Fruit fly (Drosophila melanogaster) whole organism, wandering third instar larva: ENCODE data around the gene Vinc.
A peak's percentile ranks its signal among the peaks of the same experiment; 100 is the strongest.

Experiments
- Abd-B ChIP-seq: fragments of >200 bp; optimal IDR thresholded peaks from 2 replicates; lab custom pipeline; 2017; ENCODE audit warnings: missing biosample characterization, missing genetic modification characterization
- CG32264 ChIP-seq: fragments of 200-800 bp; sonication (Bioruptor generic); optimal IDR thresholded peaks from 2 replicates; lab custom pipeline; 2016; ENCODE audit warnings: missing biosample characterization, missing genetic modification characterization
- CG9705 ChIP-seq: fragments of 200-800 bp; sonication (Bioruptor generic); optimal IDR thresholded peaks from 2 replicates; lab custom pipeline; 2018; ENCODE audit warnings: missing biosample characterization, mild to moderate bottlenecking, missing genetic modification characterization
- CrebA ChIP-seq: fragments of 200-800 bp; sonication (Bioruptor generic); optimal IDR thresholded peaks from 2 replicates; lab custom pipeline; 2016; ENCODE audit warnings: missing biosample characterization, mild to moderate bottlenecking, missing genetic modification characterization, borderline replicate concordance
- Dfd ChIP-seq: fragments of >200 bp; optimal IDR thresholded peaks from 2 replicates; lab custom pipeline; 2017; ENCODE audit warnings: missing biosample characterization, missing genetic modification characterization
- Dif ChIP-seq: fragments of 200-275, 200-300 bp; sonication (Bioruptor generic); optimal IDR thresholded peaks from 2 replicates; lab custom pipeline; 2018; ENCODE audit warnings: missing biosample characterization, missing genetic modification characterization; ENCODE audit not compliant: partially characterized antibody
- GATAd ChIP-seq: sonication (Bioruptor generic); optimal IDR thresholded peaks from 2 replicates; lab custom pipeline; 2016; ENCODE audit warnings: missing biosample characterization, missing genetic modification characterization
- HLH106 ChIP-seq: fragments of 200-800 bp; optimal IDR thresholded peaks from 3 replicates; lab custom pipeline; 2019; ENCODE audit warnings: missing biosample characterization, mild to moderate bottlenecking, missing genetic modification characterization, moderate library complexity
- Hnf4 ChIP-seq: fragments of 200-800 bp; sonication (Bioruptor generic); optimal IDR thresholded peaks from 2 replicates; lab custom pipeline; 2016; ENCODE audit warnings: missing biosample characterization, mild to moderate bottlenecking, missing genetic modification characterization
- Hr78 ChIP-seq: fragments of >200 bp; optimal IDR thresholded peaks from 2 replicates; lab custom pipeline; 2017; ENCODE audit warnings: missing biosample characterization, missing genetic modification characterization
- Hr83 ChIP-seq: fragments of 200-300 bp; sonication (Bioruptor generic); optimal IDR thresholded peaks from 2 replicates; lab custom pipeline; 2016; ENCODE audit warnings: missing biosample characterization, mild to moderate bottlenecking, missing genetic modification characterization, moderate library complexity; ENCODE audit not compliant: poor library complexity, severe bottlenecking
- Jra ChIP-seq: sonication (Bioruptor generic); optimal IDR thresholded peaks from 2 replicates; lab custom pipeline; 2016; ENCODE audit warnings: missing biosample characterization, missing genetic modification characterization
- Mio ChIP-seq: sonication (Bioruptor generic); optimal IDR thresholded peaks from 2 replicates; lab custom pipeline; 2016; ENCODE audit warnings: missing biosample characterization, missing genetic modification characterization
- Myc ChIP-seq: fragments of >200 bp; optimal IDR thresholded peaks from 2 replicates; lab custom pipeline; 2017
- N ChIP-seq: fragments of >200 bp; optimal IDR thresholded peaks from 2 replicates; lab custom pipeline; 2018; ENCODE audit warnings: missing biosample characterization, missing external identifiers, missing genetic modification characterization
- OdsH ChIP-seq: fragments of 200-800 bp; sonication (Bioruptor generic); optimal IDR thresholded peaks from 2 replicates; lab custom pipeline; 2016; ENCODE audit warnings: missing biosample characterization, mild to moderate bottlenecking, missing genetic modification characterization
- Rel ChIP-seq, 2 experiments: fragments of 200-800 bp; sonication (Bioruptor generic) in 1 of 2; optimal IDR thresholded peaks; 2 replicates in 1 of 2; 3 replicates in 1 of 2; lab custom pipeline; 2016 to 2019; ENCODE audit warnings: mild to moderate bottlenecking in 2 of 2, missing biosample characterization in 2 of 2, missing genetic modification characterization in 2 of 2, moderate library complexity in 1 of 2
- Sp1 ChIP-seq: fragments of 200-800 bp; sonication (Bioruptor generic); optimal IDR thresholded peaks from 3 replicates; lab custom pipeline; 2019; ENCODE audit warnings: missing biosample characterization, mild to moderate bottlenecking, missing genetic modification characterization, moderate library complexity
- Vsx2 ChIP-seq: fragments of 200-300, 225-300 bp; sonication (Bioruptor generic); optimal IDR thresholded peaks from 2 replicates; lab custom pipeline; 2018; ENCODE audit warnings: missing biosample characterization, missing genetic modification characterization; ENCODE audit not compliant: partially characterized antibody
- br ChIP-seq: fragments of 200-800 bp; sonication (Bioruptor generic); optimal IDR thresholded peaks from 2 replicates; lab custom pipeline; 2016; ENCODE audit warnings: missing biosample characterization, missing genetic modification characterization
- brk ChIP-seq: fragments of 200-800 bp; sonication (Bioruptor generic); optimal IDR thresholded peaks from 2 replicates; lab custom pipeline; 2016; ENCODE audit warnings: missing biosample characterization, mild to moderate bottlenecking, missing genetic modification characterization
- dl ChIP-seq, 2 experiments: fragments of 175-275, 200-275 bp in 1 of 2; fragments of 200-275 bp in 1 of 2; sonication (Bioruptor generic); optimal IDR thresholded peaks; lab custom pipeline; 2018; ENCODE audit warnings: mild to moderate bottlenecking in 2 of 2, missing biosample characterization in 2 of 2, missing genetic modification characterization in 2 of 2, moderate library complexity in 2 of 2; ENCODE audit not compliant: partially characterized antibody in 2 of 2, insufficient read depth in 1 of 2
- dmrt93B ChIP-seq: fragments of 200-800 bp; sonication (Bioruptor generic); optimal IDR thresholded peaks from 2 replicates; lab custom pipeline; 2018; ENCODE audit warnings: missing biosample characterization, mild to moderate bottlenecking, missing genetic modification characterization
- dsf ChIP-seq: sonication (Bioruptor generic); optimal IDR thresholded peaks from 2 replicates; lab custom pipeline; 2016; ENCODE audit warnings: missing biosample characterization, missing genetic modification characterization, borderline replicate concordance
- ey ChIP-seq: fragments of 200-800 bp; sonication (Bioruptor generic); optimal IDR thresholded peaks from 2 replicates; lab custom pipeline; 2016; ENCODE audit warnings: missing biosample characterization, missing genetic modification characterization
- foxo ChIP-seq, 2 experiments: fragments of 200-800 bp; sonication (Bioruptor generic); optimal IDR thresholded peaks; 2 replicates in 1 of 2; 3 replicates in 1 of 2; lab custom pipeline; 2016 to 2017; ENCODE audit warnings: missing biosample characterization in 2 of 2, missing genetic modification characterization in 2 of 2
- fru ChIP-seq: fragments of 200-800 bp; sonication (Bioruptor generic); optimal IDR thresholded peaks from 3 replicates; lab custom pipeline; 2016; ENCODE audit warnings: missing biosample characterization, mild to moderate bottlenecking, missing genetic modification characterization
- h ChIP-seq: fragments of 200-800 bp; sonication (Bioruptor generic); optimal IDR thresholded peaks from 3 replicates; lab custom pipeline; 2016; ENCODE audit warnings: missing biosample characterization, mild to moderate bottlenecking, missing genetic modification characterization
- jim ChIP-seq: fragments of 175-275, 200-325 bp; sonication (Bioruptor generic); optimal IDR thresholded peaks from 2 replicates; lab custom pipeline; 2016; ENCODE audit warnings: missing biosample characterization, mild to moderate bottlenecking, missing genetic modification characterization
- lola ChIP-seq: fragments of >200 bp; optimal IDR thresholded peaks from 2 replicates; lab custom pipeline; 2017; ENCODE audit warnings: missing biosample characterization, missing genetic modification characterization
- pan ChIP-seq: fragments of >200 bp; optimal IDR thresholded peaks from 2 replicates; lab custom pipeline; 2017
- psq ChIP-seq: fragments of 200-800 bp; sonication (Bioruptor generic); optimal IDR thresholded peaks from 3 replicates; lab custom pipeline; 2017; ENCODE audit warnings: missing biosample characterization, mild to moderate bottlenecking, missing genetic modification characterization, moderate library complexity
- rgr ChIP-seq: fragments of 200-800 bp; sonication (Bioruptor generic); optimal IDR thresholded peaks from 3 replicates; lab custom pipeline; 2016; ENCODE audit warnings: missing biosample characterization, mild to moderate bottlenecking, missing genetic modification characterization
- sage ChIP-seq: fragments of 200-800 bp; sonication (Bioruptor generic); optimal IDR thresholded peaks from 2 replicates; lab custom pipeline; 2016; ENCODE audit warnings: missing biosample characterization, mild to moderate bottlenecking, missing genetic modification characterization
- sv ChIP-seq: fragments of 200-800 bp; sonication (Bioruptor generic); optimal IDR thresholded peaks from 3 replicates; lab custom pipeline; 2016; ENCODE audit warnings: missing biosample characterization, missing genetic modification characterization
- tai ChIP-seq: sonication (Bioruptor generic); optimal IDR thresholded peaks from 2 replicates; lab custom pipeline; 2016; ENCODE audit warnings: missing biosample characterization, missing genetic modification characterization
- usp ChIP-seq: fragments of >200 bp; optimal IDR thresholded peaks from 2 replicates; lab custom pipeline; 2017; ENCODE audit warnings: missing biosample characterization, missing genetic modification characterization
- woc ChIP-seq: sonication (Bioruptor generic); optimal IDR thresholded peaks from 2 replicates; lab custom pipeline; 2016; ENCODE audit warnings: missing biosample characterization, mild to moderate bottlenecking, missing genetic modification characterization

The Vinc gene

dm6 chrX:2222181-2222790, at the start of gene Vinc:
TSS of gene Vinc (minus strand) at chrX:2222567.
- TF ChIP-seq woc (GFP tag; lab: Kevin White, UChicago) (no peak), fru (GFP tag; lab: Kevin White, UChicago) (peak; percentile 95), foxo (GFP tag; optimal IDR thresholded peaks at IDR 0.05; lab: Kevin White, UChicago) (peak in 1 of 2 experiments; percentile 93), sv (GFP tag; lab: Kevin White, UChicago) (peak; percentile 66), tai (GFP tag; lab: Kevin White, UChicago) (no peak), CG32264 (GFP tag; lab: Kevin White, UChicago) (peak; percentile 79), OdsH (GFP tag; lab: Kevin White, UChicago) (peak; percentile 63), psq (GFP tag; lab: Kevin White, UChicago) (peak; percentile 93), GATAd (GFP tag; lab: Kevin White, UChicago) (no peak), ey (GFP tag; lab: Kevin White, UChicago) (peak; percentile 82), Abd-B (GFP tag; lab: Kevin White, UChicago) (no peak), Dif (GFP tag; lab: Kevin White, UChicago) (peak; percentile 40), rgr (peak; percentile 78), Vsx2 (GFP tag; lab: Kevin White, UChicago) (no peak), h (GFP tag; lab: Kevin White, UChicago) (peak; percentile 93), Hr83 (GFP tag; lab: Kevin White, UChicago) (peak; percentile 86), br (GFP tag; lab: Kevin White, UChicago) (peak; percentile 88), CG9705 (GFP tag; lab: Kevin White, UChicago) (peak; percentile 85), HLH106 (tag; lab: Kevin White, UChicago) (peak; percentile 92), brk (GFP tag; lab: Kevin White, UChicago) (no peak), Jra (peak; percentile 86), Rel (GFP tag; optimal IDR thresholded peaks at IDR 0.05; lab: Kevin White, UChicago) (peak; percentile 40), Rel (tag; optimal IDR thresholded peaks at IDR 0.05; lab: Kevin White, UChicago) (peak; percentile 97), Sp1 (peak; percentile 82)

DNA sequence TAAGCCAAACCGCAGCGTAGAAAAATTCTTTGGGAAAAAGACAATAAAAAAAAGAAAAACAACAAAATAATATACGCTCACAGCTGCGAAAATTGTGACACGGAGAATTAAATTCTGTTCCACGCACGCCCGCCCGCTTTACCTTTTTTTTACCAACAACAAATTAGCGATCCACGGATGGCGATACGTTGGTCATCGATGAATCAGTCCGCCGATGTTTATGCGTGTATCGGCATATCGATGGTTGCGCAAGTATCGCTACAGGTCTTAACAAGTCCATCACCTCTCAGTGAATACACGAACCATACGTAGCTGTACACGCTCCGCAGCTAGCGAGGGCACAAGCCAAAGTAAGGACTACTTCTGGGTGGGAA, 48.2 kb upstream of the Vinc start, which contains the start of gene CG2924:
Gene CG2924, minus strand, starts transcription at position 205 of the 374 bp plus-strand sequence.
- TF ChIP-seq woc (GFP tag; lab: Kevin White, UChicago) (no peak), lola (GFP tag; lab: Kevin White, UChicago) (no peak), br (GFP tag; lab: Kevin White, UChicago) (peak; percentile 30), Dfd (no peak), Jra (peak; percentile 78), Hr83 (GFP tag; lab: Kevin White, UChicago) (peak; percentile 95), dmrt93B (peak; percentile 6), psq (GFP tag; lab: Kevin White, UChicago) (peak; percentile 2), fru (GFP tag; lab: Kevin White, UChicago) (peak; percentile 58), sage (GFP tag; lab: Kevin White, UChicago) (no peak), dl (GFP tag; optimal IDR thresholded peaks at IDR 0.05; lab: Kevin White, UChicago; ENCODE audit: insufficient read depth in 1 of 2, partially characterized antibody in 2 of 2) (no peak), Rel (GFP tag; optimal IDR thresholded peaks at IDR 0.05; lab: Kevin White, UChicago) (no peak), Rel (tag; optimal IDR thresholded peaks at IDR 0.05; lab: Kevin White, UChicago) (peak; percentile 30), jim (GFP tag; lab: Kevin White, UChicago) (peak; percentile 85), Myc (lab: Kevin White, UChicago) (no peak), CG9705 (GFP tag; lab: Kevin White, UChicago) (peak; percentile 39), Sp1 (peak; percentile 28), sv (GFP tag; lab: Kevin White, UChicago) (peak; percentile 59), Vsx2 (GFP tag; lab: Kevin White, UChicago) (no peak), usp (GFP tag; lab: Kevin White, UChicago) (no peak), rgr (peak; percentile 66), Dif (GFP tag; lab: Kevin White, UChicago) (no peak), Hnf4 (peak; percentile 85), OdsH (GFP tag; lab: Kevin White, UChicago) (peak; percentile 18), foxo (GFP tag; optimal IDR thresholded peaks at IDR 0.05; lab: Kevin White, UChicago) (peak in 1 of 2 experiments; percentile 69), CG32264 (GFP tag; lab: Kevin White, UChicago) (no peak), h (GFP tag; lab: Kevin White, UChicago) (peak; percentile 74), Hr78 (no peak), CrebA (no peak), ey (GFP tag; lab: Kevin White, UChicago) (peak; percentile 47), brk (GFP tag; lab: Kevin White, UChicago) (no peak), N (GFP tag; lab: Kevin White, UChicago) (no peak), pan (lab: Kevin White, UChicago) (no peak), GATAd (GFP tag; lab: Kevin White, UChicago) (peak; percentile 13), HLH106 (tag; lab: Kevin White, UChicago) (peak; percentile 47), Mio (GFP tag; lab: Kevin White, UChicago) (no peak), dsf (GFP tag; lab: Kevin White, UChicago) (peak; percentile 20), tai (GFP tag; lab: Kevin White, UChicago) (peak; percentile 90), Abd-B (GFP tag; lab: Kevin White, UChicago) (no peak)
- TF ChIP-seq, all 38 proteins: peak for 21
